Worm (Caenorhabditis elegans) whole organism, L1 larva: ENCODE data around the gene K08D12.4.
A peak's percentile ranks its signal among the peaks of the same experiment; 100 is the strongest.

ENCODE experiments used
- C04F5.9 ChIP-seq: sonication (generic microtip); optimal IDR thresholded peaks from 2 replicates; lab custom pipeline; 2016; ENCODE audit warnings: missing genetic modification characterization, missing compliant biosample characterization
- C34B4.2 ChIP-seq: sonication (generic microtip); optimal IDR thresholded peaks from 2 replicates; lab custom pipeline; 2017; ENCODE audit warnings: mild to moderate bottlenecking, missing genetic modification characterization, missing compliant biosample characterization
- alr-1 ChIP-seq: fragments of 200-800 bp; sonication (Bioruptor generic); optimal IDR thresholded peaks from 2 replicates; lab custom pipeline; 2018; ENCODE audit warnings: borderline replicate concordance, mild to moderate bottlenecking, missing genetic modification characterization, missing compliant biosample characterization
- ama-1 ChIP-seq: fragments of 150-350 bp; optimal IDR thresholded peaks from 2 replicates; lab custom pipeline; 2014
- blmp-1 ChIP-seq: fragments of 150-350 bp; optimal IDR thresholded peaks from 2 replicates; lab custom pipeline; 2014; ENCODE audit warnings: missing biosample characterization, missing genetic modification characterization
- ceh-63 ChIP-seq: fragments of 200-800 bp; sonication (Bioruptor generic); optimal IDR thresholded peaks from 2 replicates; lab custom pipeline; 2018; ENCODE audit warnings: mild to moderate bottlenecking, missing genetic modification characterization, missing compliant biosample characterization
- ceh-82 ChIP-seq, 3 experiments: fragments of 150-350 bp in 1 of 3; sonication (generic microtip) in 2 of 3; optimal IDR thresholded peaks; 2 replicates each; lab custom pipeline; 2014 to 2017; ENCODE audit warnings: missing biosample characterization in 3 of 3, missing genetic modification characterization in 3 of 3
- ceh-88 ChIP-seq: fragments of 200-800 bp; sonication (Bioruptor generic); IDR thresholded peaks from 2 replicates; pipeline ENCODE4 v1.3.6; 2022; ENCODE audit warnings: missing genetic modification characterization, missing compliant biosample characterization
- ceh-90 ChIP-seq: sonication (generic microtip); optimal IDR thresholded peaks from 2 replicates; lab custom pipeline; 2016; ENCODE audit warnings: missing genetic modification characterization, missing compliant biosample characterization
- ces-1 ChIP-seq: fragments of 150-350 bp; optimal IDR thresholded peaks from 2 replicates; lab custom pipeline; 2014; ENCODE audit warnings: missing biosample characterization, missing genetic modification reagents, missing genetic modification characterization
- dpl-1 ChIP-seq, 3 experiments: fragments of 150-350 bp in 2 of 3; sonication (generic microtip) in 1 of 3; optimal IDR thresholded peaks; 2 replicates each; lab custom pipeline; 2014 to 2017; ENCODE audit warnings: missing biosample characterization in 3 of 3, missing genetic modification characterization in 3 of 3, missing genetic modification reagents in 3 of 3
- efl-1 ChIP-seq, 4 experiments: fragments of 150-350 bp; optimal IDR thresholded peaks in 3 of 4; peaks in 1 of 4; 1 replicate in 1 of 4; 2 replicates in 3 of 4; lab custom pipeline; 2014; ENCODE audit warnings: missing biosample characterization in 2 of 4, missing genetic modification characterization in 2 of 4, missing genetic modification reagents in 2 of 4
- efl-3 ChIP-seq: fragments of 200-800 bp; sonication (Bioruptor generic); optimal IDR thresholded peaks from 2 replicates; lab custom pipeline; 2018; ENCODE audit warnings: mild to moderate bottlenecking, missing genetic modification characterization, missing compliant biosample characterization
- ets-5 ChIP-seq: fragments of 200-800 bp; sonication (Bioruptor generic); IDR thresholded peaks from 2 replicates; pipeline ENCODE4 v1.3.6; 2022; ENCODE audit warnings: missing genetic modification characterization, missing compliant biosample characterization
- fkh-10 ChIP-seq: sonication (generic microtip); optimal IDR thresholded peaks from 2 replicates; lab custom pipeline; 2017; ENCODE audit warnings: missing biosample characterization, missing genetic modification reagents, missing genetic modification characterization
- fkh-8 ChIP-seq: sonication (generic microtip); optimal IDR thresholded peaks from 2 replicates; lab custom pipeline; 2016; ENCODE audit warnings: mild to moderate bottlenecking, missing genetic modification characterization, missing compliant biosample characterization
- fos-1 ChIP-seq: fragments of 150-350 bp; optimal IDR thresholded peaks from 2 replicates; lab custom pipeline; 2014; ENCODE audit warnings: missing biosample characterization, missing genetic modification characterization
- grh-1 ChIP-seq: fragments of 200-800 bp; sonication (Bioruptor generic); IDR thresholded peaks from 2 replicates; pipeline ENCODE4 v1.3.6; 2022; ENCODE audit warnings: missing genetic modification reagents, missing genetic modification characterization, missing compliant biosample characterization
- hlh-17 ChIP-seq: fragments of 200-800 bp; sonication (Bioruptor generic); optimal IDR thresholded peaks from 2 replicates; lab custom pipeline; 2018; ENCODE audit warnings: missing genetic modification characterization, mild to moderate bottlenecking, missing compliant biosample characterization, moderate library complexity, borderline replicate concordance
- hpl-2 ChIP-seq: fragments of 150-350 bp; optimal IDR thresholded peaks from 2 replicates; lab custom pipeline; 2014; ENCODE audit warnings: missing biosample characterization, missing genetic modification reagents, missing genetic modification characterization
- isw-1 ChIP-seq: fragments of 200-800 bp; sonication (Bioruptor generic); IDR thresholded peaks from 2 replicates; pipeline ENCODE4 v1.3.6; 2022; ENCODE audit warnings: missing genetic modification characterization, missing compliant biosample characterization
- jun-1 ChIP-seq: fragments of 150-350 bp; optimal IDR thresholded peaks from 2 replicates; lab custom pipeline; 2014; ENCODE audit warnings: missing biosample characterization, missing genetic modification reagents, missing genetic modification characterization
- lin-13 ChIP-seq: fragments of 150-350 bp; optimal IDR thresholded peaks from 2 replicates; lab custom pipeline; 2014; ENCODE audit warnings: missing biosample characterization, missing genetic modification reagents, missing genetic modification characterization
- lin-14 ChIP-seq: fragments of 200-800 bp; sonication (Bioruptor generic); optimal IDR thresholded peaks from 2 replicates; lab custom pipeline; 2018; ENCODE audit warnings: mild to moderate bottlenecking, missing genetic modification characterization, moderate library complexity, missing compliant biosample characterization
- lin-15B ChIP-seq: fragments of 150-350 bp; sonication (generic microtip); optimal IDR thresholded peaks from 3 replicates; lab custom pipeline; 2014; ENCODE audit warnings: missing biosample characterization, missing genetic modification characterization
- lin-35 ChIP-seq, 2 experiments: fragments of 150-350 bp; optimal IDR thresholded peaks; 2 replicates each; lab custom pipeline; 2014; ENCODE audit warnings: missing biosample characterization in 2 of 2, missing genetic modification characterization in 2 of 2, missing genetic modification reagents in 2 of 2
- lin-39 ChIP-seq: fragments of 150-350 bp; optimal IDR thresholded peaks from 2 replicates; lab custom pipeline; 2014; ENCODE audit warnings: missing biosample characterization, missing genetic modification reagents, missing genetic modification characterization
- lsy-2 ChIP-seq, 2 experiments: fragments of 150-350 bp; optimal IDR thresholded peaks; 2 replicates each; lab custom pipeline; 2014; ENCODE audit warnings: missing biosample characterization in 2 of 2, missing genetic modification characterization in 2 of 2
- nhr-11 ChIP-seq: fragments of 150-350 bp; optimal IDR thresholded peaks from 2 replicates; lab custom pipeline; 2014; ENCODE audit warnings: missing biosample characterization, missing genetic modification characterization
- nhr-19 ChIP-seq: fragments of 200-800 bp; sonication (Bioruptor generic); conservative IDR thresholded peaks from 2 replicates; pipeline ENCODE4 v1.3.6; 2022; ENCODE audit warnings: missing genetic modification characterization, missing compliant biosample characterization
- nhr-237 ChIP-seq: fragments of 150-350 bp; optimal IDR thresholded peaks from 2 replicates; lab custom pipeline; 2014; ENCODE audit warnings: missing biosample characterization, missing genetic modification characterization
- nhr-28 ChIP-seq: fragments of 150-350 bp; optimal IDR thresholded peaks from 2 replicates; lab custom pipeline; 2014; ENCODE audit warnings: missing biosample characterization, missing genetic modification characterization
- nhr-71 ChIP-seq: sonication (generic microtip); optimal IDR thresholded peaks from 2 replicates; lab custom pipeline; 2016; ENCODE audit warnings: mild to moderate bottlenecking, missing genetic modification characterization, moderate library complexity, missing compliant biosample characterization
- nhr-76 ChIP-seq: sonication (generic microtip); optimal IDR thresholded peaks from 2 replicates; lab custom pipeline; 2017; ENCODE audit warnings: missing biosample characterization, missing genetic modification characterization
- nhr-77 ChIP-seq: fragments of 150-350 bp; optimal IDR thresholded peaks from 2 replicates; lab custom pipeline; 2014; ENCODE audit warnings: missing biosample characterization, missing genetic modification characterization
- nhr-84 ChIP-seq: sonication (generic microtip); optimal IDR thresholded peaks from 2 replicates; lab custom pipeline; 2017; ENCODE audit warnings: missing biosample characterization, missing genetic modification characterization
- nhr-85 ChIP-seq: sonication (generic microtip); peaks from one replicate; lab custom pipeline; 2016; ENCODE audit warnings: missing genetic modification characterization, inconsistent platforms, missing compliant biosample characterization
- nhr-90 ChIP-seq: sonication (generic microtip); optimal IDR thresholded peaks from 2 replicates; lab custom pipeline; 2016; ENCODE audit warnings: mild to moderate bottlenecking, missing genetic modification characterization, missing compliant biosample characterization; ENCODE audit not compliant: poor library complexity
- pqm-1 ChIP-seq: sonication (generic microtip); optimal IDR thresholded peaks from 3 replicates; lab custom pipeline; 2017; ENCODE audit warnings: missing biosample characterization, missing genetic modification characterization
- snpc-4 ChIP-seq: fragments of 150-350 bp; optimal IDR thresholded peaks from 2 replicates; lab custom pipeline; 2014; ENCODE audit warnings: missing biosample characterization, missing genetic modification characterization
- snu-23 ChIP-seq: sonication (generic microtip); optimal IDR thresholded peaks from 2 replicates; lab custom pipeline; 2016; ENCODE audit warnings: missing genetic modification characterization, missing compliant biosample characterization
- sup-37 ChIP-seq: fragments of 200-800 bp; sonication (Bioruptor generic); optimal IDR thresholded peaks from 2 replicates; lab custom pipeline; 2018; ENCODE audit warnings: mild to moderate bottlenecking, missing genetic modification characterization, missing compliant biosample characterization
- tlp-1 ChIP-seq: fragments of 150-350 bp; optimal IDR thresholded peaks from 2 replicates; lab custom pipeline; 2014; ENCODE audit warnings: missing biosample characterization, missing genetic modification characterization
- unc-30 ChIP-seq: sonication (generic microtip); optimal IDR thresholded peaks from 2 replicates; lab custom pipeline; 2017; ENCODE audit warnings: missing biosample characterization, missing genetic modification characterization
- unc-86 ChIP-seq: sonication (generic microtip); optimal IDR thresholded peaks from 2 replicates; lab custom pipeline; 2016; ENCODE audit warnings: missing genetic modification characterization, missing compliant biosample characterization
- vab-15 ChIP-seq: sonication (generic microtip); optimal IDR thresholded peaks from 2 replicates; lab custom pipeline; 2017; ENCODE audit warnings: missing genotype, mild to moderate bottlenecking, missing genetic modification characterization, missing compliant biosample characterization
- xbp-1 ChIP-seq: sonication (generic microtip); optimal IDR thresholded peaks from 2 replicates; lab custom pipeline; 2016; ENCODE audit warnings: missing genetic modification characterization, missing compliant biosample characterization
- zag-1 ChIP-seq: fragments of 150-350 bp; optimal IDR thresholded peaks from 2 replicates; lab custom pipeline; 2014; ENCODE audit warnings: missing biosample characterization, missing genetic modification characterization
- zip-4 ChIP-seq: fragments of 200-800 bp; sonication (Bioruptor generic); optimal IDR thresholded peaks from 2 replicates; lab custom pipeline; 2018; ENCODE audit warnings: mild to moderate bottlenecking, missing genetic modification characterization, moderate library complexity, missing compliant biosample characterization
- ztf-4 ChIP-seq: fragments of 150-350 bp; optimal IDR thresholded peaks from 2 replicates; lab custom pipeline; 2014; ENCODE audit warnings: missing biosample characterization, missing genetic modification characterization

Gene K08D12.4

DNA sequence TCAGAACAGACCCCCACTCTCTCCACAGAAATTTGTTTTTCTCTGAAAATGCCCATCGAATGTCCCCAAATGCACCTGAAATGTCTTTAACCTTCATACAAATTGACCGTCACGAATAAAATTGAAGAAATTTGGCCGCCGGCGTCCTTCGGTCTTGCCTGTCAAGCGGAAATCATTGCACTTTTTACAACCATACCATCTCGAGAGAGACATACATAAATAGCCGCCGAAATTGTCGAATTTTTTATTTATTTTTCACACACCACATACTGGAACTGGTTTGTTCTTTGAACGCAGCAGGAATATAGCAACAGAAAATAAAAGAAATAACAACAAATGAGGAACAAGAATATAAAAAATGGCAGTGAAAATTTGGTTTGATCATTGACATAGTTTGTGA is 8.6 kb downstream of the K08D12.4 start:
- no peak for TF ChIP-seq lin-39
- TF ChIP-seq C34B4.2 (tag; lab: Kevin White, UChicago), result no peak
- no peak for TF ChIP-seq efl-1 (optimal IDR thresholded peaks at IDR 0.05; lab: Kevin White, UChicago)
- TF ChIP-seq efl-1 (GFP tag; optimal IDR thresholded peaks at IDR 0.05 in 1 of 2; lab: Kevin White, UChicago), result peak in 1 of 2 experiments; percentile 51
- TF ChIP-seq lsy-2 (tag; optimal IDR thresholded peaks at IDR 0.05; lab: Kevin White, UChicago), result peak in 1 of 2 experiments; percentile 17
- TF ChIP-seq grh-1 (GFP tag; lab: Robert Waterston, UW), result no peak
- peak; percentile 34 for TF ChIP-seq lin-14 (GFP tag; lab: Kevin White, UChicago)
- TF ChIP-seq xbp-1 (tag; lab: Kevin White, UChicago), result no peak
- TF ChIP-seq nhr-19 (GFP tag; lab: Robert Waterston, UW), result no peak
- TF ChIP-seq zip-4 (GFP tag; lab: Kevin White, UChicago), result no peak
- TF ChIP-seq isw-1 (GFP tag; lab: Robert Waterston, UW), result no peak
- no peak for TF ChIP-seq C04F5.9 (tag; lab: Kevin White, UChicago)
- no peak for TF ChIP-seq nhr-11 (tag; lab: Kevin White, UChicago)
- peak; percentile 6 for TF ChIP-seq snu-23 (GFP tag; lab: Kevin White, UChicago)
- no peak for TF ChIP-seq nhr-84
- no peak for TF ChIP-seq ets-5 (GFP tag; lab: Robert Waterston, UW)
- TF ChIP-seq blmp-1 (tag; lab: Kevin White, UChicago), result peak; percentile 20

DNA sequence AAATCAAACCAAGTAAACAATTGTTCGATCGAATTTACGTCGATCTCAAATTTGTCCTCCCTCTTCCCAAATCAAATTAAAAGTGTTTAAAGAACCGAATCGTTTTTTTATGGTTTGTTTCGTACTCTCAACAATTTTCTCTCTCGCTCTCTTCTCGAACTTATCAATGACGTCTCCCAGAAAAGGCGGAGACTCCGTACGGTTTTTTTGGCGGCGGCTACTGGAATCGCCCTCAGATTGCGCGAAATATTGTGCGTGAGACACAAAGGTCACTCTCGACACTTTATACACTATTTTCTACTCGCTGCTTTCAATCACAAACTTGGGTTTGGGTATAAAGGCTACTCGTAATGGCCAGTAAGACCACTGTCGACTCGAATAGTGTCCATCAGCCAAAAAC is 13.4 kb downstream of the K08D12.4 start, which contains the start of gene epic-2:
TSS of gene epic-2 (plus strand) at position 317 of the 400 bp plus-strand sequence.
- TF ChIP-seq tlp-1 (tag; lab: Kevin White, UChicago), result no peak
- no peak for TF ChIP-seq zag-1
- TF ChIP-seq ceh-90, result no peak
- no peak for TF ChIP-seq isw-1 (GFP tag; lab: Robert Waterston, UW)
- TF ChIP-seq nhr-28 (tag; lab: Kevin White, UChicago), result no peak
- TF ChIP-seq nhr-76 (tag; lab: Kevin White, UChicago), result no peak
- TF ChIP-seq fkh-10 (GFP tag; lab: Kevin White, UChicago), result no peak
- TF ChIP-seq nhr-85, result peak; percentile 65
- no peak for TF ChIP-seq nhr-90
- no peak for TF ChIP-seq snu-23 (GFP tag; lab: Kevin White, UChicago)
- TF ChIP-seq hpl-2 (GFP tag; lab: Kevin White, UChicago), result no peak
- no peak for TF ChIP-seq fos-1 (tag; lab: Kevin White, UChicago)
- no peak for TF ChIP-seq ama-1
- TF ChIP-seq hlh-17 (GFP tag; lab: Kevin White, UChicago), result no peak
- no peak for TF ChIP-seq ces-1 (GFP tag; lab: Kevin White, UChicago)
- TF ChIP-seq lsy-2 (tag; optimal IDR thresholded peaks at IDR 0.05; lab: Kevin White, UChicago), result no peak
- TF ChIP-seq nhr-11 (tag; lab: Kevin White, UChicago), result no peak
- TF ChIP-seq sup-37 (GFP tag; lab: Kevin White, UChicago), result no peak
- no peak for TF ChIP-seq zip-4 (GFP tag; lab: Kevin White, UChicago)
- TF ChIP-seq nhr-77 (tag; lab: Kevin White, UChicago), result no peak
- no peak for TF ChIP-seq lin-13 (GFP tag; lab: Kevin White, UChicago)
- peak; percentile 6; the same call in 1 of the 2 replicates for TF ChIP-seq grh-1 (GFP tag; lab: Robert Waterston, UW)
- no peak for TF ChIP-seq alr-1
- TF ChIP-seq lin-14 (GFP tag; lab: Kevin White, UChicago), result peak; percentile 31
- TF ChIP-seq vab-15 (tag; lab: Kevin White, UChicago), result no peak
- no peak for TF ChIP-seq nhr-19 (GFP tag; lab: Robert Waterston, UW)
- TF ChIP-seq lin-15B (tag; lab: Kevin White, UChicago), result no peak
- TF ChIP-seq dpl-1 (GFP tag; optimal IDR thresholded peaks at IDR 0.05; lab: Kevin White, UChicago), result no peak
- no peak for TF ChIP-seq lin-35 (GFP tag; optimal IDR thresholded peaks at IDR 0.05; lab: Kevin White, UChicago)
- TF ChIP-seq snpc-4, result no peak
- no peak for TF ChIP-seq jun-1 (tag; lab: Kevin White, UChicago)
- TF ChIP-seq ceh-88, result no peak
- no peak for TF ChIP-seq ets-5 (GFP tag; lab: Robert Waterston, UW)
- TF ChIP-seq ceh-63 (GFP tag; lab: Kevin White, UChicago), result no peak
- no peak for TF ChIP-seq pqm-1 (tag; lab: Kevin White, UChicago)
- peak; percentile 5 for TF ChIP-seq xbp-1 (tag; lab: Kevin White, UChicago)
- no peak for TF ChIP-seq unc-30 (tag; lab: Kevin White, UChicago)
- no peak for TF ChIP-seq ztf-4 (tag; lab: Kevin White, UChicago)
- no peak for TF ChIP-seq unc-86 (tag; lab: Kevin White, UChicago)
- no peak for TF ChIP-seq C04F5.9 (tag; lab: Kevin White, UChicago)
- no peak for TF ChIP-seq fkh-8 (tag; lab: Kevin White, UChicago)
- TF ChIP-seq efl-3, result no peak
- TF ChIP-seq nhr-237 (tag; lab: Kevin White, UChicago), result no peak
- TF ChIP-seq nhr-71 (tag; lab: Kevin White, UChicago), result no peak
- peak; percentile 17 for TF ChIP-seq blmp-1 (tag; lab: Kevin White, UChicago)
- TF ChIP-seq ceh-82 (tag; optimal IDR thresholded peaks at IDR 0.05; lab: Kevin White, UChicago), result no peak
